Fruit fly (Drosophila melanogaster): Measurements from ENCODE around the gene unc79.

- TF ChIP-seq CTCF (optimal IDR thresholded peaks at IDR 0.05), result no peak
- TF ChIP-seq CG8478 (optimal IDR thresholded peaks at IDR 0.05), result no peak
Measured at dm6 chr3R:19228080-19228479, 17.9 kb downstream of the unc79 start, which contains the start of gene CG11703.
